Fruit fly (Drosophila melanogaster) whole organism, wandering third instar larva: ENCODE data around the gene dpr14.
A peak's percentile ranks its signal among the peaks of the same experiment; 100 is the strongest.

Source experiments
- Abd-B ChIP-seq: fragments of >200 bp; optimal IDR thresholded peaks from 2 replicates; lab custom pipeline; 2017; ENCODE audit warnings: missing biosample characterization, missing genetic modification characterization
- CG32264 ChIP-seq: fragments of 200-800 bp; sonication (Bioruptor generic); optimal IDR thresholded peaks from 2 replicates; lab custom pipeline; 2016; ENCODE audit warnings: missing biosample characterization, missing genetic modification characterization
- CG9705 ChIP-seq: fragments of 200-800 bp; sonication (Bioruptor generic); optimal IDR thresholded peaks from 2 replicates; lab custom pipeline; 2018; ENCODE audit warnings: missing biosample characterization, mild to moderate bottlenecking, missing genetic modification characterization
- CrebA ChIP-seq: fragments of 200-800 bp; sonication (Bioruptor generic); optimal IDR thresholded peaks from 2 replicates; lab custom pipeline; 2016; ENCODE audit warnings: missing biosample characterization, mild to moderate bottlenecking, missing genetic modification characterization, borderline replicate concordance
- Dfd ChIP-seq: fragments of >200 bp; optimal IDR thresholded peaks from 2 replicates; lab custom pipeline; 2017; ENCODE audit warnings: missing biosample characterization, missing genetic modification characterization
- Dif ChIP-seq: fragments of 200-275, 200-300 bp; sonication (Bioruptor generic); optimal IDR thresholded peaks from 2 replicates; lab custom pipeline; 2018; ENCODE audit warnings: missing biosample characterization, missing genetic modification characterization; ENCODE audit not compliant: partially characterized antibody
- GATAd ChIP-seq: sonication (Bioruptor generic); optimal IDR thresholded peaks from 2 replicates; lab custom pipeline; 2016; ENCODE audit warnings: missing biosample characterization, missing genetic modification characterization
- HLH106 ChIP-seq: fragments of 200-800 bp; optimal IDR thresholded peaks from 3 replicates; lab custom pipeline; 2019; ENCODE audit warnings: missing biosample characterization, mild to moderate bottlenecking, missing genetic modification characterization, moderate library complexity
- Hnf4 ChIP-seq: fragments of 200-800 bp; sonication (Bioruptor generic); optimal IDR thresholded peaks from 2 replicates; lab custom pipeline; 2016; ENCODE audit warnings: missing biosample characterization, mild to moderate bottlenecking, missing genetic modification characterization
- Hr78 ChIP-seq: fragments of >200 bp; optimal IDR thresholded peaks from 2 replicates; lab custom pipeline; 2017; ENCODE audit warnings: missing biosample characterization, missing genetic modification characterization
- Hr83 ChIP-seq: fragments of 200-300 bp; sonication (Bioruptor generic); optimal IDR thresholded peaks from 2 replicates; lab custom pipeline; 2016; ENCODE audit warnings: missing biosample characterization, mild to moderate bottlenecking, missing genetic modification characterization, moderate library complexity; ENCODE audit not compliant: poor library complexity, severe bottlenecking
- Jra ChIP-seq: sonication (Bioruptor generic); optimal IDR thresholded peaks from 2 replicates; lab custom pipeline; 2016; ENCODE audit warnings: missing biosample characterization, missing genetic modification characterization
- Myc ChIP-seq: fragments of >200 bp; optimal IDR thresholded peaks from 2 replicates; lab custom pipeline; 2017
- N ChIP-seq: fragments of >200 bp; optimal IDR thresholded peaks from 2 replicates; lab custom pipeline; 2018; ENCODE audit warnings: missing biosample characterization, missing external identifiers, missing genetic modification characterization
- OdsH ChIP-seq: fragments of 200-800 bp; sonication (Bioruptor generic); optimal IDR thresholded peaks from 2 replicates; lab custom pipeline; 2016; ENCODE audit warnings: missing biosample characterization, mild to moderate bottlenecking, missing genetic modification characterization
- Rel ChIP-seq, 2 experiments: fragments of 200-800 bp; sonication (Bioruptor generic) in 1 of 2; optimal IDR thresholded peaks; 2 replicates in 1 of 2; 3 replicates in 1 of 2; lab custom pipeline; 2016 to 2019; ENCODE audit warnings: mild to moderate bottlenecking in 2 of 2, missing biosample characterization in 2 of 2, missing genetic modification characterization in 2 of 2, moderate library complexity in 1 of 2
- Sp1 ChIP-seq: fragments of 200-800 bp; sonication (Bioruptor generic); optimal IDR thresholded peaks from 3 replicates; lab custom pipeline; 2019; ENCODE audit warnings: missing biosample characterization, mild to moderate bottlenecking, missing genetic modification characterization, moderate library complexity
- Vsx2 ChIP-seq: fragments of 200-300, 225-300 bp; sonication (Bioruptor generic); optimal IDR thresholded peaks from 2 replicates; lab custom pipeline; 2018; ENCODE audit warnings: missing biosample characterization, missing genetic modification characterization; ENCODE audit not compliant: partially characterized antibody
- br ChIP-seq: fragments of 200-800 bp; sonication (Bioruptor generic); optimal IDR thresholded peaks from 2 replicates; lab custom pipeline; 2016; ENCODE audit warnings: missing biosample characterization, missing genetic modification characterization
- brk ChIP-seq: fragments of 200-800 bp; sonication (Bioruptor generic); optimal IDR thresholded peaks from 2 replicates; lab custom pipeline; 2016; ENCODE audit warnings: missing biosample characterization, mild to moderate bottlenecking, missing genetic modification characterization
- dl ChIP-seq, 2 experiments: fragments of 175-275, 200-275 bp in 1 of 2; fragments of 200-275 bp in 1 of 2; sonication (Bioruptor generic); optimal IDR thresholded peaks; lab custom pipeline; 2018; ENCODE audit warnings: mild to moderate bottlenecking in 2 of 2, missing biosample characterization in 2 of 2, missing genetic modification characterization in 2 of 2, moderate library complexity in 2 of 2; ENCODE audit not compliant: partially characterized antibody in 2 of 2, insufficient read depth in 1 of 2
- dmrt93B ChIP-seq: fragments of 200-800 bp; sonication (Bioruptor generic); optimal IDR thresholded peaks from 2 replicates; lab custom pipeline; 2018; ENCODE audit warnings: missing biosample characterization, mild to moderate bottlenecking, missing genetic modification characterization
- ey ChIP-seq: fragments of 200-800 bp; sonication (Bioruptor generic); optimal IDR thresholded peaks from 2 replicates; lab custom pipeline; 2016; ENCODE audit warnings: missing biosample characterization, missing genetic modification characterization
- foxo ChIP-seq, 2 experiments: fragments of 200-800 bp; sonication (Bioruptor generic); optimal IDR thresholded peaks; 2 replicates in 1 of 2; 3 replicates in 1 of 2; lab custom pipeline; 2016 to 2017; ENCODE audit warnings: missing biosample characterization in 2 of 2, missing genetic modification characterization in 2 of 2
- fru ChIP-seq: fragments of 200-800 bp; sonication (Bioruptor generic); optimal IDR thresholded peaks from 3 replicates; lab custom pipeline; 2016; ENCODE audit warnings: missing biosample characterization, mild to moderate bottlenecking, missing genetic modification characterization
- h ChIP-seq: fragments of 200-800 bp; sonication (Bioruptor generic); optimal IDR thresholded peaks from 3 replicates; lab custom pipeline; 2016; ENCODE audit warnings: missing biosample characterization, mild to moderate bottlenecking, missing genetic modification characterization
- jim ChIP-seq: fragments of 175-275, 200-325 bp; sonication (Bioruptor generic); optimal IDR thresholded peaks from 2 replicates; lab custom pipeline; 2016; ENCODE audit warnings: missing biosample characterization, mild to moderate bottlenecking, missing genetic modification characterization
- lola ChIP-seq: fragments of >200 bp; optimal IDR thresholded peaks from 2 replicates; lab custom pipeline; 2017; ENCODE audit warnings: missing biosample characterization, missing genetic modification characterization
- psq ChIP-seq: fragments of 200-800 bp; sonication (Bioruptor generic); optimal IDR thresholded peaks from 3 replicates; lab custom pipeline; 2017; ENCODE audit warnings: missing biosample characterization, mild to moderate bottlenecking, missing genetic modification characterization, moderate library complexity
- rgr ChIP-seq: fragments of 200-800 bp; sonication (Bioruptor generic); optimal IDR thresholded peaks from 3 replicates; lab custom pipeline; 2016; ENCODE audit warnings: missing biosample characterization, mild to moderate bottlenecking, missing genetic modification characterization
- sage ChIP-seq: fragments of 200-800 bp; sonication (Bioruptor generic); optimal IDR thresholded peaks from 2 replicates; lab custom pipeline; 2016; ENCODE audit warnings: missing biosample characterization, mild to moderate bottlenecking, missing genetic modification characterization
- sv ChIP-seq: fragments of 200-800 bp; sonication (Bioruptor generic); optimal IDR thresholded peaks from 3 replicates; lab custom pipeline; 2016; ENCODE audit warnings: missing biosample characterization, missing genetic modification characterization
- tai ChIP-seq: sonication (Bioruptor generic); optimal IDR thresholded peaks from 2 replicates; lab custom pipeline; 2016; ENCODE audit warnings: missing biosample characterization, missing genetic modification characterization
- usp ChIP-seq: fragments of >200 bp; optimal IDR thresholded peaks from 2 replicates; lab custom pipeline; 2017; ENCODE audit warnings: missing biosample characterization, missing genetic modification characterization
- woc ChIP-seq: sonication (Bioruptor generic); optimal IDR thresholded peaks from 2 replicates; lab custom pipeline; 2016; ENCODE audit warnings: missing biosample characterization, mild to moderate bottlenecking, missing genetic modification characterization

The dpr14 gene

DNA sequence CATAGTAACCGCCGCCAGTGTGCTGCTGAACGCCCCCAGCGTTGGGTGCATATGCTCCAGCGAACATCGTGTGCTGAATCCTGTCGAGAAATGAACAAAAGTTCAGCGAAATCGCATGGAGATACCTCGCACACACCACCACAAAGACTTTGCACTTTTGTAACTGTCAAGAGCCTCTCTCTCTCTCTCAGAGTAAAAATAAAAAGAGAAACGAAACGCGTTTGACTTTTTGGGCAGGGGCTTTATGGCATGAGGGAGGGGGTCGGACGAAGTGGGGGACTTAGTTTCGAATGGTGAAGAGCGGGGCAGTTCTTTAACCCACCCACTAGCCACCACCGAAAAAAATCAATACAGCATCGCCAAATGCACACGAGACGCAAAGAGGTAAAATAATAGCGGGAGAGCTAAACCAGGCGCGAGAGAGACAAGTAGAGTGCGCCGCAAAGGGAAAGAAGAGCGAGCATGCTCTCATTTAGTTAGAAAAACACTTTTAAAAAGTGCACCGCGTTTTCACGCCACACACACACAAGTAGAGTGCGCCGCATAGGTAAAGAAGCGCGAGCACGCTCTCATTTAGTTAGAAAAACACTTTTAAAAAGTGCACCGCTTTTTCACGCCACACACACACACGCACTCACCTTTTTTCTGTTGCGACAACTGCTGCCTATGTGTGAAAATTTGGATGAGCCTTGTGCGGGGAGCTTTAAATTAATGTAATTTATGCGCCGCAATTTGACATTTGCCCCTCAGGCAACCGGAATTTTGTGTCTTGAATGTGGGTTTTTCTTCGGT is 22.3 kb upstream of the dpr14 start:
- peak; percentile 10 to 64 for TF ChIP-seq dl (GFP tag; optimal IDR thresholded peaks at IDR 0.05; lab: Kevin White, UChicago; ENCODE audit: insufficient read depth in 1 of 2, partially characterized antibody in 2 of 2)
- TF ChIP-seq Myc (lab: Kevin White, UChicago): no peak
- no peak for TF ChIP-seq HLH106 (tag; lab: Kevin White, UChicago)
- TF ChIP-seq br (GFP tag; lab: Kevin White, UChicago): no peak
- TF ChIP-seq Hnf4 (GFP tag; lab: Kevin White, UChicago): peak; percentile 2
- TF ChIP-seq Sp1: no peak
- peak; percentile 47 for TF ChIP-seq Dif (GFP tag; lab: Kevin White, UChicago)
- no peak for TF ChIP-seq Vsx2
- no peak for TF ChIP-seq brk (GFP tag; lab: Kevin White, UChicago)
- TF ChIP-seq h (GFP tag; lab: Kevin White, UChicago): no peak
- no peak for TF ChIP-seq sage (GFP tag; lab: Kevin White, UChicago)
- TF ChIP-seq fru (GFP tag; lab: Kevin White, UChicago): no peak
- no peak for TF ChIP-seq Hr83 (GFP tag; lab: Kevin White, UChicago)
- TF ChIP-seq Dfd: no peak
- TF ChIP-seq lola (GFP tag; lab: Kevin White, UChicago): no peak

DNA sequence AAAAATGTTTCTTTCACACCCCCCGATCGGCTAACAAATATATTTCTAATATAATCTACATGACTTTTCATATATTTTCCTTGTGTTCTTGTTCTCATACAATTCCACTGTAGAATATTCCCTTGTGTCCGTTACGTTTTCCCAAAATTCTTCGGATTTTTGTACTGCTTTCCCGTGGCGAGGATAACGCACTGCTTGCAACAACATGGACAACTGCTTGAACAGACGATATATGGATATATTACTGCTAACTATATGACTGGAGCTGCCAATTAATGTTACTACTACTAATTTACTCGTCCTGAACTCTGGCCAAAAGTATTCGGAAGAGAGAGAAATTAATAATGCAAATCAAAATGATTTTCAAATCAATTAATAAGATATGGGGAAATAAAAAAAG is 16.8 kb upstream of the dpr14 start:
- TF ChIP-seq HLH106 (tag; lab: Kevin White, UChicago) (no peak), rgr (no peak), Rel (GFP tag; optimal IDR thresholded peaks at IDR 0.05; lab: Kevin White, UChicago) (no peak), Rel (tag; optimal IDR thresholded peaks at IDR 0.05; lab: Kevin White, UChicago) (no peak), psq (GFP tag; lab: Kevin White, UChicago) (no peak), dmrt93B (GFP tag; lab: Kevin White, UChicago) (no peak), N (GFP tag; lab: Kevin White, UChicago) (no peak), CrebA (GFP tag; lab: Kevin White, UChicago) (no peak), Vsx2 (no peak), dl (GFP tag; optimal IDR thresholded peaks at IDR 0.05; lab: Kevin White, UChicago; ENCODE audit: insufficient read depth in 1 of 2, partially characterized antibody in 2 of 2) (no peak), GATAd (GFP tag; lab: Kevin White, UChicago) (no peak), CG32264 (GFP tag; lab: Kevin White, UChicago) (no peak), foxo (GFP tag; optimal IDR thresholded peaks at IDR 0.05; lab: Kevin White, UChicago) (no peak), OdsH (GFP tag; lab: Kevin White, UChicago) (no peak), fru (GFP tag; lab: Kevin White, UChicago) (no peak), CG9705 (GFP tag; lab: Kevin White, UChicago) (no peak), jim (GFP tag; lab: Kevin White, UChicago) (no peak), Hr78 (GFP tag; lab: Kevin White, UChicago) (no peak), Hnf4 (GFP tag; lab: Kevin White, UChicago) (no peak), br (GFP tag; lab: Kevin White, UChicago) (no peak), tai (GFP tag; lab: Kevin White, UChicago) (no peak)

DNA sequence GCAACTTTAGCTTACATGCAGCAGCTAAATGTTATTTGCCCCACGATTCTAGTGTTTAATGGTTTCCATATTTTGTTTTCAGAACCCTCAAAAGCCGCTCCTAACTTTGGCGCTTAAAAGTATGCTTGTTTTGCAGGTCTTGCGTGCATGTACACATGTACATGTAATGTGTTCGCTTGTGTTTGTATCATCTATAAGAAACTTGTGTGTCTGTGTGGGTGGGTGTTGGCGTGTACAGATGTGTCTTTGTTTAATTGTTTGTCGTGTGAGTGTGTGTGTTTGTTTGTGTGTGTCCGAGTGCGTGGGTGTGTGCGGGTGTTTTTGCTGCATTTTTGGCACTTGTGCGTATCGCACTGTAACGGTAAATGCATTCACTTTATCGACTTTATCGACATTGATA is 15.0 kb upstream of the dpr14 start:
- TF ChIP-seq GATAd (GFP tag; lab: Kevin White, UChicago): no peak
- peak; percentile 56 for TF ChIP-seq N (GFP tag; lab: Kevin White, UChicago)
- no peak for TF ChIP-seq OdsH (GFP tag; lab: Kevin White, UChicago)
- no peak for TF ChIP-seq br (GFP tag; lab: Kevin White, UChicago)
- TF ChIP-seq Myc (lab: Kevin White, UChicago): no peak

DNA sequence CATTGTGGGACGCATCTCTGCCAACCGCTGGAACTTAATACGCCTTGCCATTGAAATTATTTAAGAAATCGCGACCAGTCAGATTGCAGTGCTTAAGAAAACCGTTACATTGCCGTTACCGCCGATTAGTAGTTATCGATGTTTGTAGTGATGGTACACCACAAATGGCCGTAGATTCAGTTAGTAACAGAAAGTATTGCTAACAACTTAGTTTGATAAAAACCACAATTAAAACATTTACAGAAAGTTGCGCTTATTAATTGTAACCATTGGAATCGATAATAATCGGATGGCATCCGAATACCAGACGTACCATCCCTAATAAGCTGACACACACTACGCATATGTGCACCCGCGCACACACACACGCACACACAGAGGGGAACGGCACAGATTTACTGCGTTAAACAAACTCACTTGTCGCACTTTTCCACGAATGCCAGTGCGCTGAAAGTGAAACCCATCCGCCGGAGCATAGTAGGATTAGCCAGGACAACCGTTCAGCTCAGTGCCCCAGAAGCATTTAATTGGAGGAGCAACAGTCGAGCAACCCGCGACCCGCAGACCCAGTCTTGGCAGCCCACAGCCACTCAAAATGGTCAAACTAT is 12.1 kb upstream of the dpr14 start, which contains the start of the genes hdm and Ykt6:
TSS of gene hdm (minus strand) at position 51 of the 608 bp plus-strand sequence.
TSS of gene Ykt6 (plus strand) at position 329 of the 608 bp plus-strand sequence.
- peak; percentile 76 for TF ChIP-seq HLH106 (tag; lab: Kevin White, UChicago)
- peak; percentile 79 for TF ChIP-seq GATAd (GFP tag; lab: Kevin White, UChicago)
- TF ChIP-seq dl (GFP tag; optimal IDR thresholded peaks at IDR 0.05; lab: Kevin White, UChicago; ENCODE audit: insufficient read depth in 1 of 2, partially characterized antibody in 2 of 2): no peak
- no peak for TF ChIP-seq Hr83 (GFP tag; lab: Kevin White, UChicago)
- TF ChIP-seq woc: no peak
- TF ChIP-seq brk (GFP tag; lab: Kevin White, UChicago): no peak
- TF ChIP-seq CrebA (GFP tag; lab: Kevin White, UChicago): no peak
- TF ChIP-seq ey (GFP tag; lab: Kevin White, UChicago): peak; percentile 77
- no peak for TF ChIP-seq N (GFP tag; lab: Kevin White, UChicago)
- no peak for TF ChIP-seq Rel (GFP tag; optimal IDR thresholded peaks at IDR 0.05; lab: Kevin White, UChicago)
- peak; percentile 48 for TF ChIP-seq Rel (tag; optimal IDR thresholded peaks at IDR 0.05; lab: Kevin White, UChicago)
- no peak for TF ChIP-seq Vsx2
- TF ChIP-seq jim (GFP tag; lab: Kevin White, UChicago): no peak
- no peak for TF ChIP-seq sage (GFP tag; lab: Kevin White, UChicago)
- peak; percentile 85 for TF ChIP-seq fru (GFP tag; lab: Kevin White, UChicago)
- no peak for TF ChIP-seq Dif (GFP tag; lab: Kevin White, UChicago)
- peak; percentile 93 for TF ChIP-seq Jra (GFP tag; lab: Kevin White, UChicago)
- no peak for TF ChIP-seq Myc (lab: Kevin White, UChicago)
- no peak for TF ChIP-seq Abd-B (GFP tag; lab: Kevin White, UChicago)
- peak; percentile 28 for TF ChIP-seq CG32264 (GFP tag; lab: Kevin White, UChicago)
- peak; percentile 67 for TF ChIP-seq sv (GFP tag; lab: Kevin White, UChicago)
- no peak for TF ChIP-seq dmrt93B (GFP tag; lab: Kevin White, UChicago)
- no peak for TF ChIP-seq usp
- no peak for TF ChIP-seq br (GFP tag; lab: Kevin White, UChicago)
- TF ChIP-seq Hr78 (GFP tag; lab: Kevin White, UChicago): no peak
- peak; percentile 70 for TF ChIP-seq psq (GFP tag; lab: Kevin White, UChicago)
- TF ChIP-seq Sp1: no peak
